Fruit fly (Drosophila melanogaster): Measurements from ENCODE around the gene Prp6.

dm6 chr3L:18863327-18863726 is 41.8 kb upstream of the Prp6 start, which contains the start of gene CG6865:
- TF ChIP-seq psq (optimal IDR thresholded peaks at IDR 0.05), result no peak
- no peak for TF ChIP-seq pan (optimal IDR thresholded peaks at IDR 0.05)
- TF ChIP-seq usp (GFP tag; optimal IDR thresholded peaks at IDR 0.05), result no peak

All from whole organism.